Fruit fly (Drosophila melanogaster): Measurements from ENCODE around the gene CG33665.
"Not testable (repeated sequence)": the region's sequence is repeated elsewhere in the genome, so short reads cannot be mapped to it uniquely, and the experiment has no call there.

- TF ChIP-seq pan (optimal IDR thresholded peaks at IDR 0.05); ey (GFP tag; optimal IDR thresholded peaks at IDR 0.05); tai (GFP tag; optimal IDR thresholded peaks at IDR 0.05); fru (GFP tag; optimal IDR thresholded peaks at IDR 0.05); Dif (GFP tag; optimal IDR thresholded peaks at IDR 0.05; ENCODE audit: partially characterized antibody); psq (GFP tag; optimal IDR thresholded peaks at IDR 0.05); dsf (GFP tag; optimal IDR thresholded peaks at IDR 0.05; ENCODE audit: borderline replicate concordance); brk (GFP tag; optimal IDR thresholded peaks at IDR 0.05): not testable (repeated sequence)
Measured at dm6 chrX:6476867-6477266, 1.8 kb downstream of the CG33665 start, which contains the start of gene CG33666.

Measured in whole organism, wandering third instar larva.